Fruit fly (Drosophila melanogaster) whole organism, prepupa: ENCODE data around the gene msi.

ENCODE experiments used
- Blimp-1 ChIP-seq: fragments of 200-800 bp; sonication (Bioruptor generic); optimal IDR thresholded peaks from 3 replicates; lab custom pipeline; 2017; ENCODE audit warnings: missing biosample characterization, missing genetic modification characterization, mild to moderate bottlenecking, moderate library complexity, missing genetic modification reagents
- CG11902 ChIP-seq: fragments of 200-800 bp; sonication (Bioruptor generic); optimal IDR thresholded peaks from 3 replicates; lab custom pipeline; 2016; ENCODE audit warnings: missing biosample characterization, missing genetic modification characterization
- CG6792 ChIP-seq: fragments of 200-800 bp; sonication (Bioruptor generic); optimal IDR thresholded peaks from 3 replicates; lab custom pipeline; 2016; ENCODE audit warnings: missing biosample characterization, missing genetic modification characterization
- CG6808 ChIP-seq: fragments of 200-800 bp; sonication (Bioruptor generic); optimal IDR thresholded peaks from 3 replicates; lab custom pipeline; 2017; ENCODE audit warnings: missing biosample characterization, missing genetic modification characterization, mild to moderate bottlenecking, moderate library complexity, missing genetic modification reagents
- CG6854 ChIP-seq: fragments of 200-800 bp; sonication (Bioruptor generic); optimal IDR thresholded peaks from 2 replicates; lab custom pipeline; 2017; ENCODE audit warnings: missing biosample characterization, mild to moderate bottlenecking, missing genetic modification characterization
- CG9139 ChIP-seq: fragments of 200-800 bp; sonication (Bioruptor generic); optimal IDR thresholded peaks from 3 replicates; lab custom pipeline; 2017; ENCODE audit warnings: missing biosample characterization, mild to moderate bottlenecking, missing genetic modification characterization
- Eip93F ChIP-seq: fragments of 200-800 bp; sonication (Bioruptor generic); optimal IDR thresholded peaks from 2 replicates; lab custom pipeline; 2016; ENCODE audit warnings: missing biosample characterization, mild to moderate bottlenecking, missing genetic modification characterization
- Ets96B ChIP-seq: fragments of 200-800 bp; optimal IDR thresholded peaks from 2 replicates; lab custom pipeline; 2019; ENCODE audit warnings: missing biosample characterization, mild to moderate bottlenecking, missing genetic modification characterization, moderate library complexity
- Hr38 ChIP-seq: sonication (Bioruptor generic); optimal IDR thresholded peaks from 2 replicates; lab custom pipeline; 2016; ENCODE audit warnings: missing biosample characterization, missing genetic modification characterization
- fkh ChIP-seq: fragments of 200-800 bp; sonication (Bioruptor generic); optimal IDR thresholded peaks from 3 replicates; lab custom pipeline; 2017; ENCODE audit warnings: missing biosample characterization, mild to moderate bottlenecking, missing genetic modification characterization, moderate library complexity

dm6 chr3R:25613366-25613765 lies 97.4 kb downstream of the msi start, which contains the start of gene CG5079:
- no peak for TF ChIP-seq Hr38 (GFP tag; lab: Kevin White, UChicago)
- TF ChIP-seq Blimp-1: no peak
- no peak for TF ChIP-seq CG11902 (GFP tag; lab: Kevin White, UChicago)
- TF ChIP-seq fkh: no peak
- TF ChIP-seq Eip93F (GFP tag; lab: Kevin White, UChicago): no peak
- no peak for TF ChIP-seq CG6854 (GFP tag; lab: Kevin White, UChicago)
- TF ChIP-seq CG9139 (GFP tag; lab: Kevin White, UChicago): no peak
- no peak for TF ChIP-seq CG6792 (GFP tag; lab: Kevin White, UChicago)
- TF ChIP-seq CG6808: no peak
- TF ChIP-seq Ets96B (tag; lab: Kevin White, UChicago): no peak
